Worm (Caenorhabditis elegans) whole organism, early embryonic: ENCODE measurements around the gene C32D5.14.

Source experiments
- aly-1 ChIP-seq: sonication (generic microtip); optimal IDR thresholded peaks from 2 replicates; lab custom pipeline; 2016; ENCODE audit warnings: missing genetic modification characterization, missing compliant biosample characterization
- ama-1 ChIP-seq: fragments of 150-350 bp; optimal IDR thresholded peaks from 2 replicates; lab custom pipeline; 2014
- ceh-13 ChIP-seq: fragments of 200-800 bp; sonication (Bioruptor generic); optimal IDR thresholded peaks from 2 replicates; lab custom pipeline; 2018; ENCODE audit warnings: mild to moderate bottlenecking, missing genetic modification characterization, missing compliant biosample characterization
- ets-7 ChIP-seq: sonication (generic microtip); optimal IDR thresholded peaks from 2 replicates; lab custom pipeline; 2016; ENCODE audit warnings: missing genotype, missing genetic modification characterization, missing compliant biosample characterization
- flt-1 ChIP-seq: fragments of 200-800 bp; sonication (Bioruptor generic); IDR thresholded peaks from 2 replicates; pipeline ENCODE4 v1.3.6; 2022; ENCODE audit warnings: missing genetic modification characterization, missing compliant biosample characterization
- hmbx-1 ChIP-seq: sonication (generic microtip); optimal IDR thresholded peaks from 2 replicates; lab custom pipeline; 2016; ENCODE audit warnings: mild to moderate bottlenecking, missing genetic modification characterization, missing compliant biosample characterization
- tbx-11 ChIP-seq: fragments of 200-800 bp; sonication (Bioruptor generic); IDR thresholded peaks from 2 replicates; pipeline ENCODE4 v1.3.6; 2022; ENCODE audit warnings: missing genetic modification characterization, missing compliant biosample characterization

DNA sequence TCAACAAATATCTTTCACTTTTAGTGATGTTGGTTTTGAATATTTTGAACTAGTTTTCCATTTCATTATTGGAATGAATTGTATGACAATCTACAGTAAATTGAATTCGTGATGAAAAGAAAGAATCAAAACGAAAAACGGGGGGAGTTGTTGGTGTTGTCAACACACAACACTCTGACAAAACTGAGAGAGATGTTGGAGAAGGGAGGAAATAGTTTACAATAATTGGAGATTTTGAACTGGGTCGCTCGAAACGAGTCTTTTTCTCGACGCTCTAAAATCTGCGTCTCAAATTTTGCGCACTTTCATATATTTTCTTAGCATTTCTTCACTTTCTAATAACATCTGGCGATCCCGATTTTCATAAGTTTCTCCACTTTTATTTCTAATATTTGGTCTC is 8.6 kb downstream of the C32D5.14 start, which contains the start of gene txt-18:
- TF ChIP-seq flt-1 (GFP tag; lab: Robert Waterston, UW) (no peak), tbx-11 (GFP tag; lab: Robert Waterston, UW) (no peak), ets-7 (no peak), hmbx-1 (tag; lab: Kevin White, UChicago) (no peak), ceh-13 (GFP tag; lab: Kevin White, UChicago) (no peak), ama-1 (lab: Kevin White, UChicago) (no peak), aly-1 (tag; lab: Kevin White, UChicago) (no peak)
